Worm (Caenorhabditis elegans): Measurements from ENCODE around the gene jmjd-5.

- no peak for TF ChIP-seq F55B11.4 (tag; optimal IDR thresholded peaks at IDR 0.05; ENCODE audit: borderline replicate concordance, insufficient read depth)
- no peak for TF ChIP-seq K11D2.4 (GFP tag; IDR thresholded peaks at IDR 0.05)
- TF ChIP-seq hmg-20 (GFP tag; IDR thresholded peaks at IDR 0.05): no peak
Measured at ce11 chrV:11133516-11133915, 6.2 kb downstream of the jmjd-5 start.

All from whole organism, young adult.